Fruit fly (Drosophila melanogaster) whole organism, adult: ENCODE results near the gene yata.

Source experiments
- CG11617 ChIP-seq: fragments of 200-800 bp; sonication (Bioruptor generic); optimal IDR thresholded peaks from 2 replicates; lab custom pipeline; 2017; ENCODE audit warnings: mild to moderate bottlenecking, missing biosample characterization, missing genetic modification reagents, missing genetic modification characterization
- CG12768 ChIP-seq: fragments of 200-800 bp; sonication (Bioruptor generic); optimal IDR thresholded peaks from 2 replicates; lab custom pipeline; 2017; ENCODE audit warnings: missing biosample characterization, missing genetic modification characterization, mild to moderate bottlenecking, moderate library complexity, missing genetic modification reagents
- CG14711 ChIP-seq: fragments of 200-800 bp; sonication (Bioruptor generic); optimal IDR thresholded peaks from 2 replicates; lab custom pipeline; 2018; ENCODE audit warnings: missing biosample characterization, mild to moderate bottlenecking, missing genetic modification characterization, moderate library complexity
- CG1620 ChIP-seq: fragments of 200-800 bp; sonication (Bioruptor generic); optimal IDR thresholded peaks from 2 replicates; lab custom pipeline; 2016; ENCODE audit warnings: missing biosample characterization, missing genetic modification characterization
- CG33017 ChIP-seq: fragments of 200-800 bp; sonication (Bioruptor generic); optimal IDR thresholded peaks from 2 replicates; lab custom pipeline; 2018; ENCODE audit warnings: missing biosample characterization, mild to moderate bottlenecking, missing genetic modification characterization, moderate library complexity
- CG5204 ChIP-seq: fragments of 200-800 bp; sonication (Bioruptor generic); optimal IDR thresholded peaks from 2 replicates; lab custom pipeline; 2016; ENCODE audit warnings: missing biosample characterization, missing genetic modification characterization
- CG7045 ChIP-seq: fragments of 200-800 bp; sonication (Bioruptor generic); optimal IDR thresholded peaks from 2 replicates; lab custom pipeline; 2017; ENCODE audit warnings: missing biosample characterization, mild to moderate bottlenecking, missing genetic modification characterization
- CG7101 ChIP-seq: fragments of 200-800 bp; sonication (Bioruptor generic); optimal IDR thresholded peaks from 2 replicates; lab custom pipeline; 2018; ENCODE audit warnings: missing biosample characterization, mild to moderate bottlenecking, missing genetic modification characterization, moderate library complexity
- Clk ChIP-seq: fragments of 200-800 bp; sonication (Bioruptor generic); optimal IDR thresholded peaks from 2 replicates; lab custom pipeline; 2017; ENCODE audit warnings: missing biosample characterization, missing genetic modification characterization
- Crg-1 ChIP-seq: fragments of 200-800 bp; sonication (Bioruptor generic); optimal IDR thresholded peaks from 2 replicates; lab custom pipeline; 2016; ENCODE audit warnings: missing biosample characterization, missing genetic modification characterization
- Hr96 ChIP-seq: fragments of 200-800 bp; sonication (Bioruptor generic); optimal IDR thresholded peaks from 2 replicates; lab custom pipeline; 2016; ENCODE audit warnings: missing biosample characterization, missing genetic modification characterization
- Mnt ChIP-seq: fragments of 200-800 bp; sonication (Bioruptor generic); optimal IDR thresholded peaks from 2 replicates; lab custom pipeline; 2016; ENCODE audit warnings: missing biosample characterization, mild to moderate bottlenecking, missing genetic modification characterization
- bab1 ChIP-seq: fragments of 200-800 bp; sonication (Bioruptor generic); optimal IDR thresholded peaks from 3 replicates; lab custom pipeline; 2019; ENCODE audit warnings: missing biosample characterization, mild to moderate bottlenecking, missing genetic modification characterization, moderate library complexity
- cic ChIP-seq: fragments of 200-800 bp; sonication (Bioruptor generic); optimal IDR thresholded peaks from 2 replicates; lab custom pipeline; 2017; ENCODE audit warnings: missing biosample characterization, mild to moderate bottlenecking, missing genetic modification characterization, moderate library complexity
- cnc ChIP-seq, 2 experiments: fragments of >200 bp; optimal IDR thresholded peaks; 2 replicates each; lab custom pipeline; 2017
- kay ChIP-seq: fragments of 200-800 bp; sonication (Bioruptor generic); peaks from one replicate; lab custom pipeline; 2016; ENCODE audit warnings: missing biosample characterization, missing genetic modification characterization, borderline replicate concordance
- ovo ChIP-seq: fragments of 200-800 bp; sonication (Bioruptor generic); optimal IDR thresholded peaks from 2 replicates; lab custom pipeline; 2016; ENCODE audit warnings: missing biosample characterization, missing genetic modification characterization
- pad ChIP-seq: fragments of 200-800 bp; sonication (Bioruptor generic); optimal IDR thresholded peaks from 3 replicates; lab custom pipeline; 2017; ENCODE audit warnings: missing biosample characterization, missing genetic modification characterization, mild to moderate bottlenecking, moderate library complexity, missing genetic modification reagents
- tj ChIP-seq: fragments of 200-800 bp; sonication (Bioruptor generic); optimal IDR thresholded peaks from 3 replicates; lab custom pipeline; 2017; ENCODE audit warnings: missing biosample characterization, mild to moderate bottlenecking, missing genetic modification characterization, moderate library complexity
- toe ChIP-seq: fragments of 200-800 bp; sonication (Bioruptor generic); optimal IDR thresholded peaks from 2 replicates; lab custom pipeline; 2016; ENCODE audit warnings: missing biosample characterization, missing genetic modification characterization

Gene yata

dm6 chr3R:29772795-29773331 is 23.8 kb downstream of the yata start:
- TF ChIP-seq CG7101 (tag; lab: Kevin White, UChicago) (peak; percentile 5), Mnt (GFP tag; lab: Kevin White, UChicago) (peak; percentile 79), CG5204 (no peak), cic (GFP tag; lab: Kevin White, UChicago) (peak; percentile 88), CG7045 (GFP tag; lab: Kevin White, UChicago) (no peak), cnc (optimal IDR thresholded peaks at IDR 0.05; lab: Kevin White, UChicago) (no peak), bab1 (GFP tag; lab: Kevin White, UChicago) (peak; percentile 23), CG11617 (GFP tag; lab: Kevin White, UChicago) (no peak), Clk (GFP tag; lab: Kevin White, UChicago) (no peak), CG12768 (GFP tag; lab: Kevin White, UChicago) (peak; percentile 91), Hr96 (GFP tag; lab: Kevin White, UChicago) (no peak), CG14711 (no peak), ovo (GFP tag; lab: Kevin White, UChicago) (peak; percentile 49), pad (GFP tag; lab: Kevin White, UChicago) (peak; percentile 73), tj (GFP tag; lab: Kevin White, UChicago) (peak; percentile 83), CG33017 (tag; lab: Kevin White, UChicago) (peak; percentile 50), toe (no peak), kay (GFP tag; lab: Kevin White, UChicago) (no peak)

- TF ChIP-seq CG1620 (GFP tag; lab: Kevin White, UChicago): peak; percentile 62
- TF ChIP-seq Mnt (GFP tag; lab: Kevin White, UChicago): peak; percentile 34
- peak; percentile 74 for TF ChIP-seq CG33017 (tag; lab: Kevin White, UChicago)
- no peak for TF ChIP-seq Crg-1 (GFP tag; lab: Kevin White, UChicago)
- TF ChIP-seq CG12768 (GFP tag; lab: Kevin White, UChicago): peak; percentile 83
- peak; percentile 36 for TF ChIP-seq pad (GFP tag; lab: Kevin White, UChicago)
- peak; percentile 59 for TF ChIP-seq bab1 (GFP tag; lab: Kevin White, UChicago)
- TF ChIP-seq CG7045 (GFP tag; lab: Kevin White, UChicago): peak; percentile 86
- TF ChIP-seq cnc (optimal IDR thresholded peaks at IDR 0.05; lab: Kevin White, UChicago): peak in 1 of 2 experiments; percentile 8
- peak; percentile 87 for TF ChIP-seq toe
- peak; percentile 63 for TF ChIP-seq tj (GFP tag; lab: Kevin White, UChicago)
- peak; percentile 69 for TF ChIP-seq ovo (GFP tag; lab: Kevin White, UChicago)
- TF ChIP-seq cic (GFP tag; lab: Kevin White, UChicago): no peak
- peak; percentile 88 for TF ChIP-seq CG11617 (GFP tag; lab: Kevin White, UChicago)
- peak; percentile 84 for TF ChIP-seq CG7101 (tag; lab: Kevin White, UChicago)
- TF ChIP-seq CG5204: peak; percentile 93
- peak; percentile 66 for TF ChIP-seq Clk (GFP tag; lab: Kevin White, UChicago)
- no peak for TF ChIP-seq kay (GFP tag; lab: Kevin White, UChicago)
- peak; percentile 55 for TF ChIP-seq CG14711
- peak; percentile 75 for TF ChIP-seq Hr96 (GFP tag; lab: Kevin White, UChicago)
Measured at dm6 chr3R:29773833-29774324, 24.9 kb downstream of the yata start.

dm6 chr3R:29774360-29775193 is 25.6 kb downstream of the yata start:
- no peak for TF ChIP-seq Hr96 (GFP tag; lab: Kevin White, UChicago)
- TF ChIP-seq CG7045 (GFP tag; lab: Kevin White, UChicago): no peak
- TF ChIP-seq toe: no peak
- TF ChIP-seq CG14711: peak; percentile 68
- peak; percentile 38 for TF ChIP-seq Crg-1 (GFP tag; lab: Kevin White, UChicago)
- peak; percentile 62 for TF ChIP-seq Mnt (GFP tag; lab: Kevin White, UChicago)
- peak; percentile 8 for TF ChIP-seq CG12768 (GFP tag; lab: Kevin White, UChicago)
- TF ChIP-seq tj (GFP tag; lab: Kevin White, UChicago): no peak
- TF ChIP-seq Clk (GFP tag; lab: Kevin White, UChicago): no peak
- TF ChIP-seq bab1 (GFP tag; lab: Kevin White, UChicago): no peak
- TF ChIP-seq cic (GFP tag; lab: Kevin White, UChicago): peak; percentile 58
- TF ChIP-seq CG11617 (GFP tag; lab: Kevin White, UChicago): no peak
- TF ChIP-seq kay (GFP tag; lab: Kevin White, UChicago): no peak
- no peak for TF ChIP-seq CG33017 (tag; lab: Kevin White, UChicago)
- no peak for TF ChIP-seq CG5204
- no peak for TF ChIP-seq pad (GFP tag; lab: Kevin White, UChicago)
- no peak for TF ChIP-seq cnc (optimal IDR thresholded peaks at IDR 0.05; lab: Kevin White, UChicago)
- TF ChIP-seq ovo (GFP tag; lab: Kevin White, UChicago): no peak

- TF ChIP-seq CG12768 (GFP tag; lab: Kevin White, UChicago) (no peak), tj (GFP tag; lab: Kevin White, UChicago) (peak; percentile 62), cnc (optimal IDR thresholded peaks at IDR 0.05; lab: Kevin White, UChicago) (no peak), Mnt (GFP tag; lab: Kevin White, UChicago) (peak; percentile 1), Clk (GFP tag; lab: Kevin White, UChicago) (peak; percentile 3)
Measured at dm6 chr3R:29775755-29776686, 27.0 kb downstream of the yata start.
